Worm (Caenorhabditis elegans) whole organism, L3 larva: ENCODE measurements around the gene mdt-19.

Source experiments
- ceh-9 ChIP-seq: sonication (generic microtip); optimal IDR thresholded peaks from 2 replicates; lab custom pipeline; 2018; ENCODE audit warnings: missing biosample characterization, missing genetic modification characterization
- elt-2 ChIP-seq: sonication (generic microtip); optimal IDR thresholded peaks from 2 replicates; lab custom pipeline; 2016; ENCODE audit warnings: missing genetic modification reagents, mild to moderate bottlenecking, missing genetic modification characterization, missing compliant biosample characterization
- elt-3 ChIP-seq, 3 experiments: fragments of 150-350 bp in 1 of 3; sonication (generic microtip) in 2 of 3; optimal IDR thresholded peaks; 2 replicates in 2 of 3; 4 replicates in 1 of 3; lab custom pipeline; 2014 to 2017; ENCODE audit warnings: missing biosample characterization in 3 of 3, missing genetic modification characterization in 3 of 3
- lsy-12 ChIP-seq: sonication (generic microtip); optimal IDR thresholded peaks from 2 replicates; lab custom pipeline; 2016; ENCODE audit warnings: mild to moderate bottlenecking, missing genetic modification characterization, missing compliant biosample characterization
- nhr-11 ChIP-seq: fragments of 150-350 bp; optimal IDR thresholded peaks from 2 replicates; lab custom pipeline; 2014; ENCODE audit warnings: missing biosample characterization, missing genetic modification characterization

DNA sequence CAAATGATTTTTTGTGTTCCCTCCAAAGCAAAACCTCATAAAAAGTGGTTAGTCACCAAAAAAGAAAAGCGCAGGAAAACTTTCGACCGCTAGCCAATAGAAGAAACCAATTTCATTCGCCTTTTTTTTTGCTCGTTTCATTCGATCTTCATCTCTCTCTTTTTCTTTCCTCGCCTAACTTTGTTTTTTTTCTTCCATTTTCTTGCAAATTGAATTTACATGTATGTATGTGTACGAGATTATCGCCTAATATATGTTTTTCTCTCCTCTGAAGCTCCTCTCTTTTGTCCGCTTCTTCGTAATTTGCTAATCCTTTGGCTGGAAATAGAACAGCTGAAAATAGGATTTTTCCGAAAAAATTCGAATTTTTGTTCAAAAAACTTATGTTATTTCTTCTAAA, 45.5 kb upstream of the mdt-19 start:
- TF ChIP-seq ceh-9 (no peak), lsy-12 (no peak), nhr-11 (no peak), elt-2 (tag; lab: Kevin White, UChicago) (no peak), elt-3 (tag; optimal IDR thresholded peaks at IDR 0.05; lab: Kevin White, UChicago) (no peak)
